Worm (Caenorhabditis elegans): ENCODE data around the gene C53D6.10.

DNA sequence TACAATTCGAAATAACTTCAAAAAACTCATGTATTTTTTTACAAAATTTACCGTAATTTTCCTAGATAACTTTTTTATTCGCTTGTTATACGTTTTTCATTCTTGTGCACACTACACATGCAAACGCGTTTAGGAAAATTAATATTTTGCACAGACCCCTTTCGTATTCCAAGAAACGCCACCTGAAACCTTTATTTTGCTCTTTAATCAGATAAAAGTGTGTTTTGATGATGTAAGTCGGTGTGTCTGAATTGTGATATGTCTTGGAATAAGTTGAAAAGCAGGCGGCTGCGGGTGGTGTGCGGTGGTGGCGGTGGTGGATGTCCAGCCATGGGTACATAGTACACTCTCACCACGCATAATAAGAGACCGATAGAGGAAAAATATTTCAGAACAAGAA is 19.2 kb upstream of the C53D6.10 start:
- no peak for TF ChIP-seq hnd-1 (tag; optimal IDR thresholded peaks at IDR 0.05)
- no peak for TF ChIP-seq ama-1 (optimal IDR thresholded peaks at IDR 0.05)
- no peak for TF ChIP-seq hmg-4 (GFP tag; optimal IDR thresholded peaks at IDR 0.05)
- no peak for TF ChIP-seq flt-1 (GFP tag; IDR thresholded peaks at IDR 0.05)
- no peak for TF ChIP-seq tbx-37 (GFP tag; conservative IDR thresholded peaks at IDR 0.05)
- TF ChIP-seq hmbx-1 (tag; optimal IDR thresholded peaks at IDR 0.05): no peak
- TF ChIP-seq scrt-1 (GFP tag; IDR thresholded peaks at IDR 0.05): no peak
- no peak for TF ChIP-seq aly-1 (tag; optimal IDR thresholded peaks at IDR 0.05)
- TF ChIP-seq B0310.2 (tag; optimal IDR thresholded peaks at IDR 0.05): no peak
- TF ChIP-seq ceh-36 (tag; optimal IDR thresholded peaks at IDR 0.05): no peak
